Worm (Caenorhabditis elegans): Measurements from ENCODE around the gene glb-6.

- TF ChIP-seq ztf-11 (tag; optimal IDR thresholded peaks at IDR 0.05) (no peak), tbx-8 (GFP tag; optimal IDR thresholded peaks at IDR 0.05) (no peak), nhr-12 (tag; optimal IDR thresholded peaks at IDR 0.05) (no peak)
Observed at ce11 chrV:5579666-5580065, 9.3 kb upstream of the glb-6 start.

All from whole organism, mixed stage, embryonic.